Fruit fly (Drosophila melanogaster) whole organism, embryonic: ENCODE data around the gene CG5196.
A peak's percentile ranks its signal among the peaks of the same experiment; 100 is the strongest.

Experiments
- Bgb ChIP-seq: fragments of 200-800 bp; sonication (Bioruptor generic); IDR thresholded peaks from 2 replicates; pipeline ENCODE4 v1.3.6; 2022; ENCODE audit warnings: missing biosample characterization, missing genetic modification characterization; ENCODE audit not compliant: partially characterized antibody
- Blimp-1 ChIP-seq: fragments of 200-800 bp; sonication (Bioruptor generic); optimal IDR thresholded peaks from 3 replicates; lab custom pipeline; 2018; ENCODE audit warnings: missing biosample characterization, missing genetic modification characterization, mild to moderate bottlenecking, moderate library complexity, missing genetic modification reagents
- CG11504 ChIP-seq: fragments of 200-800 bp; sonication (Bioruptor generic); optimal IDR thresholded peaks from 3 replicates; lab custom pipeline; 2019; ENCODE audit warnings: missing biosample characterization, mild to moderate bottlenecking, missing genetic modification characterization, moderate library complexity
- CG11560 ChIP-seq: fragments of 200-800 bp; sonication (Bioruptor generic); IDR thresholded peaks from 3 replicates; pipeline ENCODE4 v1.3.6; 2022; ENCODE audit warnings: missing biosample characterization, missing genetic modification characterization
- CG11695 ChIP-seq: fragments of 200-800 bp; sonication (Bioruptor generic); IDR thresholded peaks from 3 replicates; pipeline ENCODE4 v1.3.6; 2022; ENCODE audit warnings: missing biosample characterization, missing genetic modification characterization
- CG11696 ChIP-seq: fragments of 200-800 bp; sonication (Bioruptor generic); IDR thresholded peaks from 2 replicates; pipeline ENCODE4 v1.3.6; 2022; ENCODE audit warnings: missing biosample characterization, missing genetic modification characterization
- CG13424 ChIP-seq: fragments of 200-800 bp; sonication (Bioruptor generic); optimal IDR thresholded peaks from 2 replicates; lab custom pipeline; 2019; ENCODE audit warnings: missing biosample characterization, mild to moderate bottlenecking, missing genetic modification characterization, moderate library complexity
- CG14441 ChIP-seq: fragments of 200-800 bp; sonication (Bioruptor generic); IDR thresholded peaks from 2 replicates; pipeline ENCODE4 v1.3.6; 2022; ENCODE audit warnings: missing biosample characterization, missing genetic modification characterization
- CG18011 ChIP-seq: fragments of 200-800 bp; sonication (Bioruptor generic); optimal IDR thresholded peaks from 2 replicates; lab custom pipeline; 2017; ENCODE audit warnings: missing biosample characterization, missing genetic modification characterization, mild to moderate bottlenecking, moderate library complexity, missing genotype
- CG18619 ChIP-seq: fragments of 200-800 bp; sonication (Bioruptor generic); optimal IDR thresholded peaks from 3 replicates; lab custom pipeline; 2017; ENCODE audit warnings: missing biosample characterization, mild to moderate bottlenecking, missing genetic modification characterization
- CG2120 ChIP-seq: fragments of 200-800 bp; sonication (Bioruptor generic); optimal IDR thresholded peaks from 3 replicates; lab custom pipeline; 2016; ENCODE audit warnings: missing biosample characterization, missing genetic modification characterization
- CG2199 ChIP-seq: fragments of 200-800 bp; sonication (Bioruptor generic); IDR thresholded peaks from 3 replicates; pipeline ENCODE4 v1.3.6; 2022; ENCODE audit warnings: missing biosample characterization, missing genetic modification characterization
- CG4617 ChIP-seq: fragments of 200-800 bp; sonication (Bioruptor generic); optimal IDR thresholded peaks from 3 replicates; lab custom pipeline; 2016; ENCODE audit warnings: missing biosample characterization, missing genetic modification characterization, borderline replicate concordance
- CG4707 ChIP-seq: fragments of 200-800 bp; sonication (Bioruptor generic); optimal IDR thresholded peaks from 2 replicates; lab custom pipeline; 2018; ENCODE audit warnings: missing biosample characterization, mild to moderate bottlenecking, missing genetic modification characterization, moderate library complexity
- CG6254 ChIP-seq: fragments of 200-800 bp; sonication (Bioruptor generic); optimal IDR thresholded peaks from 3 replicates; lab custom pipeline; 2017; ENCODE audit warnings: mild to moderate bottlenecking, missing biosample characterization, missing genetic modification reagents, missing genetic modification characterization
- CG6654 ChIP-seq: fragments of 200-800 bp; sonication (Bioruptor generic); optimal IDR thresholded peaks from 2 replicates; lab custom pipeline; 2017; ENCODE audit warnings: missing biosample characterization, mild to moderate bottlenecking, missing genetic modification characterization
- CG6689 ChIP-seq: fragments of 200-800 bp; sonication (Bioruptor generic); IDR thresholded peaks from 2 replicates; pipeline ENCODE4 v1.3.6; 2022; ENCODE audit warnings: missing biosample characterization, missing genetic modification characterization
- CG6854 ChIP-seq: fragments of 200-800 bp; sonication (Bioruptor generic); optimal IDR thresholded peaks from 3 replicates; lab custom pipeline; 2017; ENCODE audit warnings: missing biosample characterization, mild to moderate bottlenecking, missing genetic modification characterization
- CG7963 ChIP-seq: fragments of 200-800 bp; sonication (Bioruptor generic); IDR thresholded peaks from 3 replicates; pipeline ENCODE4 v1.3.6; 2022; ENCODE audit warnings: missing biosample characterization, missing genetic modification characterization; ENCODE audit not compliant: partially characterized antibody
- CG9215 ChIP-seq: fragments of 200-800 bp; sonication (Bioruptor generic); IDR thresholded peaks from 2 replicates; pipeline ENCODE4 v1.3.6; 2022; ENCODE audit warnings: missing biosample characterization, missing genetic modification characterization
- CG9797 ChIP-seq: fragments of 200-800 bp; sonication (Bioruptor generic); optimal IDR thresholded peaks from 3 replicates; lab custom pipeline; 2018; ENCODE audit warnings: missing biosample characterization, mild to moderate bottlenecking, missing genetic modification characterization
- Dbx ChIP-seq: fragments of 200-800 bp; sonication (Bioruptor generic); IDR thresholded peaks from 3 replicates; pipeline ENCODE4 v1.3.6; 2022; ENCODE audit warnings: missing biosample characterization, missing genetic modification characterization
- Dip3 ChIP-seq: fragments of 200-800 bp; sonication (Bioruptor generic); optimal IDR thresholded peaks from 3 replicates; lab custom pipeline; 2016; ENCODE audit warnings: missing biosample characterization, missing genetic modification characterization
- HmgZ ChIP-seq: fragments of 200-800 bp; sonication (Bioruptor generic); optimal IDR thresholded peaks from 2 replicates; lab custom pipeline; 2018; ENCODE audit warnings: missing biosample characterization, mild to moderate bottlenecking, missing genetic modification characterization
- MBD-R2 ChIP-seq: fragments of 200-800 bp; sonication (Bioruptor generic); IDR thresholded peaks from 2 replicates; pipeline ENCODE4 v1.3.6; 2022; ENCODE audit warnings: missing biosample characterization, missing genetic modification characterization
- Mad ChIP-seq: fragments of 200-800 bp; sonication (Bioruptor generic); optimal IDR thresholded peaks from 2 replicates; lab custom pipeline; 2016; ENCODE audit warnings: missing biosample characterization, missing genetic modification characterization
- Mrtf ChIP-seq: fragments of 200-800 bp; sonication (Bioruptor generic); IDR thresholded peaks from 3 replicates; pipeline ENCODE4 v1.3.6; 2022; ENCODE audit warnings: missing biosample characterization, missing genetic modification characterization
- NC2α ChIP-seq: fragments of 200-800 bp; sonication (Bioruptor generic); optimal IDR thresholded peaks from 2 replicates; lab custom pipeline; 2016; ENCODE audit warnings: missing biosample characterization, missing genetic modification characterization
- NC2β ChIP-seq: fragments of 200-800 bp; sonication (Bioruptor generic); optimal IDR thresholded peaks from 2 replicates; lab custom pipeline; 2016; ENCODE audit warnings: missing biosample characterization, missing genetic modification characterization
- Sry-δ ChIP-seq: fragments of 200-800 bp; sonication (Bioruptor generic); optimal IDR thresholded peaks from 2 replicates; lab custom pipeline; 2016; ENCODE audit warnings: missing biosample characterization, missing genetic modification characterization
- Taf1 ChIP-seq: fragments of 200-800 bp; sonication (Bioruptor generic); IDR thresholded peaks from 2 replicates; pipeline ENCODE4 v1.3.6; 2022; ENCODE audit warnings: missing biosample characterization, missing genetic modification characterization
- Xbp1 ChIP-seq: fragments of 200-800 bp; sonication (Bioruptor generic); optimal IDR thresholded peaks from 3 replicates; lab custom pipeline; 2016; ENCODE audit warnings: missing biosample characterization, mild to moderate bottlenecking, missing genetic modification characterization
- YL-1 ChIP-seq: fragments of 200-800 bp; sonication (Bioruptor generic); optimal IDR thresholded peaks from 3 replicates; lab custom pipeline; 2017; ENCODE audit warnings: missing biosample characterization, mild to moderate bottlenecking, missing genetic modification characterization
- bsh ChIP-seq, 2 experiments: fragments of 200-800 bp; sonication (Bioruptor generic); optimal IDR thresholded peaks; 2 replicates each; lab custom pipeline; 2017 to 2018; ENCODE audit warnings: mild to moderate bottlenecking in 2 of 2, missing biosample characterization in 2 of 2, missing genetic modification characterization in 2 of 2, moderate library complexity in 1 of 2
- cas ChIP-seq: fragments of 200-800 bp; sonication (Bioruptor generic); IDR thresholded peaks from 2 replicates; pipeline ENCODE4 v1.3.6; 2022; ENCODE audit warnings: missing biosample characterization, missing genetic modification characterization
- cwo ChIP-seq: fragments of 200-800 bp; sonication (Bioruptor generic); optimal IDR thresholded peaks from 3 replicates; lab custom pipeline; 2017; ENCODE audit warnings: missing biosample characterization, missing genetic modification characterization, mild to moderate bottlenecking, moderate library complexity, missing genetic modification reagents
- danr ChIP-seq: fragments of 200-800 bp; sonication (Bioruptor generic); IDR thresholded peaks from 2 replicates; pipeline ENCODE4 v1.3.6; 2022; ENCODE audit warnings: missing biosample characterization, missing genetic modification characterization
- dmrt99B ChIP-seq: fragments of 200-800 bp; sonication (Bioruptor generic); optimal IDR thresholded peaks from 2 replicates; lab custom pipeline; 2018; ENCODE audit warnings: missing biosample characterization, mild to moderate bottlenecking, missing genetic modification characterization, moderate library complexity
- exex ChIP-seq: fragments of 200-800 bp; sonication (Bioruptor generic); optimal IDR thresholded peaks from 4 replicates; lab custom pipeline; 2018; ENCODE audit warnings: missing biosample characterization, mild to moderate bottlenecking, missing genetic modification characterization, moderate library complexity
- ham ChIP-seq: fragments of 200-800 bp; sonication (Bioruptor generic); IDR thresholded peaks from 2 replicates; pipeline ENCODE4 v1.3.6; 2022; ENCODE audit warnings: missing biosample characterization, missing genetic modification characterization
- hth ChIP-seq: fragments of >200 bp; optimal IDR thresholded peaks from 2 replicates; lab custom pipeline; 2017; ENCODE audit warnings: inconsistent platforms
- maf-S ChIP-seq: fragments of 200-800 bp; sonication (Bioruptor generic); optimal IDR thresholded peaks from 2 replicates; lab custom pipeline; 2016; ENCODE audit warnings: missing biosample characterization, missing genetic modification characterization
- oc ChIP-seq: fragments of 200-800 bp; sonication (Bioruptor generic); optimal IDR thresholded peaks from 2 replicates; lab custom pipeline; 2018; ENCODE audit warnings: missing biosample characterization, mild to moderate bottlenecking, missing genetic modification characterization, moderate library complexity
- sens-2 ChIP-seq: fragments of 200-800 bp; sonication (Bioruptor generic); IDR thresholded peaks from 2 replicates; pipeline ENCODE4 v1.3.6; 2022; ENCODE audit warnings: missing biosample characterization, missing genetic modification characterization
- stwl ChIP-seq: fragments of 200-800 bp; sonication (Bioruptor generic); optimal IDR thresholded peaks from 3 replicates; lab custom pipeline; 2018; ENCODE audit warnings: missing biosample characterization, mild to moderate bottlenecking, missing genetic modification characterization, moderate library complexity
- tgo ChIP-seq: fragments of 200-800 bp; sonication (Bioruptor generic); IDR thresholded peaks from 3 replicates; pipeline ENCODE4 v1.3.6; 2022; ENCODE audit warnings: missing biosample characterization, missing genetic modification characterization
- ttk ChIP-seq: fragments of 200-800 bp; sonication (Bioruptor generic); IDR thresholded peaks from 2 replicates; pipeline ENCODE4 v2.1.2; 2022; ENCODE audit warnings: missing biosample characterization, missing genetic modification characterization
- tup ChIP-seq: fragments of 200-800 bp; sonication (Bioruptor generic); optimal IDR thresholded peaks from 2 replicates; lab custom pipeline; 2016; ENCODE audit warnings: missing biosample characterization, mild to moderate bottlenecking, missing genetic modification characterization, moderate library complexity
- tx ChIP-seq: fragments of 200-800 bp; sonication (Bioruptor generic); optimal IDR thresholded peaks from 2 replicates; lab custom pipeline; 2016; ENCODE audit warnings: missing biosample characterization, missing genetic modification characterization
- yki ChIP-seq: fragments of >200 bp; optimal IDR thresholded peaks from 3 replicates; lab custom pipeline; 2018
- zf30C ChIP-seq: fragments of 200-800 bp; sonication (Bioruptor generic); optimal IDR thresholded peaks from 3 replicates; lab custom pipeline; 2018; ENCODE audit warnings: missing biosample characterization, mild to moderate bottlenecking, missing genetic modification characterization

The CG5196 gene

dm6 chr3R:12459879-12460522, 51.9 kb downstream of the CG5196 start, which contains the start of the genes CG5961 and Polr3C (continued):
- TF ChIP-seq zf30C (GFP tag; lab: Kevin White, UChicago) = no peak
- TF ChIP-seq Mrtf (GFP tag; lab: Robert Waterston, UW) = no peak
- TF ChIP-seq tgo (GFP tag; lab: Robert Waterston, UW) = no peak
- TF ChIP-seq CG6689 (GFP tag; lab: Robert Waterston, UW) = no peak
- TF ChIP-seq CG11560 = peak; percentile 95
- TF ChIP-seq NC2α (GFP tag; lab: Kevin White, UChicago) = no peak
- peak; percentile 41 for TF ChIP-seq Sry-δ (GFP tag; lab: Kevin White, UChicago)
- TF ChIP-seq stwl = peak; percentile 63
- TF ChIP-seq Bgb (GFP tag; lab: Robert Waterston, UW) = no peak
- no peak for TF ChIP-seq yki (lab: Kevin White, UChicago)
- TF ChIP-seq CG9215 (GFP tag; lab: Robert Waterston, UW) = no peak
- peak; percentile 10 for TF ChIP-seq CG2120
- TF ChIP-seq CG13424 = no peak
- TF ChIP-seq tup (GFP tag; lab: Kevin White, UChicago) = no peak
- TF ChIP-seq Dip3 (GFP tag; lab: Kevin White, UChicago) = no peak
- TF ChIP-seq cwo (GFP tag; lab: Kevin White, UChicago) = no peak
- TF ChIP-seq CG7963 (GFP tag; lab: Robert Waterston, UW) = no peak
- TF ChIP-seq CG4707 (GFP tag; lab: Kevin White, UChicago) = no peak
- no peak for TF ChIP-seq dmrt99B (tag; lab: Kevin White, UChicago)
- no peak for TF ChIP-seq Taf1
- no peak for TF ChIP-seq NC2β (GFP tag; lab: Kevin White, UChicago)
- no peak for TF ChIP-seq CG11695 (GFP tag; lab: Robert Waterston, UW)
- no peak for TF ChIP-seq exex (tag; lab: Kevin White, UChicago)
- TF ChIP-seq CG6854 = no peak
- no peak for TF ChIP-seq oc
- no peak for TF ChIP-seq Blimp-1 (GFP tag; lab: Kevin White, UChicago)
- peak; percentile 65 for TF ChIP-seq YL-1 (GFP tag; lab: Kevin White, UChicago)
- TF ChIP-seq bsh (GFP tag; optimal IDR thresholded peaks at IDR 0.05; lab: Kevin White, UChicago) = no peak
- no peak for TF ChIP-seq sens-2 (GFP tag; lab: Robert Waterston, UW)
- peak; percentile 24 for TF ChIP-seq HmgZ (tag; lab: Kevin White, UChicago)
- no peak for TF ChIP-seq CG11696
- peak; percentile 10 for TF ChIP-seq CG4617 (GFP tag; lab: Kevin White, UChicago)
- no peak for TF ChIP-seq danr (GFP tag; lab: Robert Waterston, UW)
- TF ChIP-seq CG9797 = peak; percentile 62
- TF ChIP-seq CG18619 (GFP tag; lab: Kevin White, UChicago) = no peak
- TF ChIP-seq tx (GFP tag; lab: Kevin White, UChicago) = no peak
- TF ChIP-seq ham (GFP tag; lab: Robert Waterston, UW) = no peak
- no peak for TF ChIP-seq CG2199
- TF ChIP-seq Xbp1 (GFP tag; lab: Kevin White, UChicago) = no peak
- no peak for TF ChIP-seq hth (lab: Kevin White, UChicago)
- no peak for TF ChIP-seq Dbx (GFP tag; lab: Robert Waterston, UW)
- TF ChIP-seq MBD-R2 (GFP tag; lab: Robert Waterston, UW) = peak; percentile 69
- no peak for TF ChIP-seq maf-S (GFP tag; lab: Kevin White, UChicago)
- TF ChIP-seq CG14441 = no peak
- no peak for TF ChIP-seq cas (GFP tag; lab: Robert Waterston, UW)
- no peak for TF ChIP-seq CG18011 (GFP tag; lab: Kevin White, UChicago)
- no peak for TF ChIP-seq Mad (GFP tag; lab: Kevin White, UChicago)
- no peak for TF ChIP-seq CG11504 (tag; lab: Kevin White, UChicago)
- no peak for TF ChIP-seq ttk (GFP tag; lab: Robert Waterston, UW)
- no peak for TF ChIP-seq CG6254 (GFP tag; lab: Kevin White, UChicago)
- TF ChIP-seq CG6654 (GFP tag; lab: Kevin White, UChicago) = no peak
